Fruit fly (Drosophila melanogaster) whole organism, prepupa: Measurements from ENCODE around the gene CG10428.

Source experiments
- Blimp-1 ChIP-seq: fragments of 200-800 bp; sonication (Bioruptor generic); optimal IDR thresholded peaks from 3 replicates; lab custom pipeline; 2017; ENCODE audit warnings: missing biosample characterization, missing genetic modification characterization, mild to moderate bottlenecking, moderate library complexity, missing genetic modification reagents
- CG10631 ChIP-seq: fragments of 200-800 bp; sonication (Bioruptor generic); optimal IDR thresholded peaks from 2 replicates; lab custom pipeline; 2016; ENCODE audit warnings: missing biosample characterization, missing genetic modification characterization
- CG11902 ChIP-seq: fragments of 200-800 bp; sonication (Bioruptor generic); optimal IDR thresholded peaks from 3 replicates; lab custom pipeline; 2016; ENCODE audit warnings: missing biosample characterization, missing genetic modification characterization
- CG15336 ChIP-seq: fragments of 200-800 bp; sonication (Bioruptor generic); IDR thresholded peaks from 2 replicates; pipeline ENCODE4 v1.3.6; 2022; ENCODE audit warnings: missing biosample characterization, missing genetic modification characterization
- CG3032 ChIP-seq: fragments of 200-800 bp; optimal IDR thresholded peaks from 2 replicates; lab custom pipeline; 2019; ENCODE audit warnings: missing biosample characterization, mild to moderate bottlenecking, missing genetic modification characterization, moderate library complexity
- CG31627 ChIP-seq: fragments of 200-800 bp; sonication (Bioruptor generic); optimal IDR thresholded peaks from 3 replicates; lab custom pipeline; 2016; ENCODE audit warnings: missing biosample characterization, missing genetic modification characterization
- CG32006 ChIP-seq: fragments of 200-800 bp; sonication (Bioruptor generic); optimal IDR thresholded peaks from 3 replicates; lab custom pipeline; 2017; ENCODE audit warnings: missing biosample characterization, mild to moderate bottlenecking, missing genetic modification characterization
- CG34406 ChIP-seq: fragments of 200-800 bp; sonication (Bioruptor generic); optimal IDR thresholded peaks from 3 replicates; lab custom pipeline; 2016; ENCODE audit warnings: missing biosample characterization, missing genetic modification characterization
- CG3919 ChIP-seq: fragments of 200-800 bp; sonication (Bioruptor generic); optimal IDR thresholded peaks from 3 replicates; lab custom pipeline; 2016; ENCODE audit warnings: missing biosample characterization, missing genetic modification characterization
- CG6163 ChIP-seq: fragments of 200-800 bp; sonication (Bioruptor generic); IDR thresholded peaks from 3 replicates; pipeline ENCODE4 v1.3.6; 2022; ENCODE audit warnings: missing biosample characterization, missing genetic modification characterization
- CG6808 ChIP-seq: fragments of 200-800 bp; sonication (Bioruptor generic); optimal IDR thresholded peaks from 3 replicates; lab custom pipeline; 2017; ENCODE audit warnings: missing biosample characterization, missing genetic modification characterization, mild to moderate bottlenecking, moderate library complexity, missing genetic modification reagents
- CG6854 ChIP-seq: fragments of 200-800 bp; sonication (Bioruptor generic); optimal IDR thresholded peaks from 2 replicates; lab custom pipeline; 2017; ENCODE audit warnings: missing biosample characterization, mild to moderate bottlenecking, missing genetic modification characterization
- CG7368 ChIP-seq: fragments of 200-800 bp; sonication (Bioruptor generic); optimal IDR thresholded peaks from 3 replicates; lab custom pipeline; 2016; ENCODE audit warnings: missing biosample characterization, missing genetic modification characterization
- CG8632 ChIP-seq: fragments of 200-800 bp; sonication (Bioruptor generic); optimal IDR thresholded peaks from 3 replicates; lab custom pipeline; 2016; ENCODE audit warnings: missing biosample characterization, missing genetic modification characterization
- Eip75B ChIP-seq: fragments of 200-800 bp; sonication (Bioruptor generic); optimal IDR thresholded peaks from 3 replicates; lab custom pipeline; 2016; ENCODE audit warnings: missing biosample characterization, missing genetic modification characterization
- Eip78C ChIP-seq: fragments of 200-800 bp; sonication (Bioruptor generic); peaks from one replicate; lab custom pipeline; 2016; ENCODE audit warnings: missing biosample characterization, missing genetic modification characterization
- Ets21C ChIP-seq: fragments of 200-800 bp; sonication (Bioruptor generic); optimal IDR thresholded peaks from 3 replicates; lab custom pipeline; 2016; ENCODE audit warnings: missing biosample characterization, missing genetic modification characterization
- Ets96B ChIP-seq: fragments of 200-800 bp; optimal IDR thresholded peaks from 2 replicates; lab custom pipeline; 2019; ENCODE audit warnings: missing biosample characterization, mild to moderate bottlenecking, missing genetic modification characterization, moderate library complexity
- Hr38 ChIP-seq: sonication (Bioruptor generic); optimal IDR thresholded peaks from 2 replicates; lab custom pipeline; 2016; ENCODE audit warnings: missing biosample characterization, missing genetic modification characterization
- Hr39 ChIP-seq: fragments of 200-800 bp; sonication (Bioruptor generic); optimal IDR thresholded peaks from 2 replicates; lab custom pipeline; 2016; ENCODE audit warnings: missing biosample characterization, missing genetic modification characterization
- Hr4 ChIP-seq: fragments of 200-800 bp; sonication (Bioruptor generic); optimal IDR thresholded peaks from 3 replicates; lab custom pipeline; 2016; ENCODE audit warnings: missing biosample characterization, missing genetic modification characterization
- Met ChIP-seq: fragments of 200-800 bp; sonication (Bioruptor generic); optimal IDR thresholded peaks from 3 replicates; lab custom pipeline; 2016; ENCODE audit warnings: missing biosample characterization, missing genetic modification characterization
- OdsH ChIP-seq: fragments of 200-800 bp; sonication (Bioruptor generic); optimal IDR thresholded peaks from 3 replicates; lab custom pipeline; 2016; ENCODE audit warnings: missing biosample characterization, missing genetic modification characterization
- Smox ChIP-seq: fragments of 200-800 bp; sonication (Bioruptor generic); optimal IDR thresholded peaks from 3 replicates; lab custom pipeline; 2016; ENCODE audit warnings: missing biosample characterization, missing genetic modification characterization
- Sox102F ChIP-seq: fragments of 200-800 bp; sonication (Bioruptor generic); optimal IDR thresholded peaks from 2 replicates; lab custom pipeline; 2016; ENCODE audit warnings: missing biosample characterization, mild to moderate bottlenecking, missing genetic modification characterization
- Sox14 ChIP-seq: fragments of 200-800 bp; sonication (Bioruptor generic); optimal IDR thresholded peaks from 3 replicates; lab custom pipeline; 2016; ENCODE audit warnings: missing biosample characterization, missing genetic modification characterization
- Sox15 ChIP-seq: fragments of 200-800 bp; sonication (Bioruptor generic); optimal IDR thresholded peaks from 3 replicates; lab custom pipeline; 2016; ENCODE audit warnings: missing biosample characterization, missing genetic modification characterization
- dac ChIP-seq: fragments of 200-800 bp; sonication (Bioruptor generic); optimal IDR thresholded peaks from 2 replicates; lab custom pipeline; 2017; ENCODE audit warnings: missing biosample characterization, mild to moderate bottlenecking, missing genetic modification characterization
- eg ChIP-seq: fragments of 200-800 bp; sonication (Bioruptor generic); IDR thresholded peaks from 3 replicates; pipeline ENCODE4 v1.3.6; 2022; ENCODE audit warnings: missing biosample characterization, missing genetic modification characterization
- esn ChIP-seq: fragments of 200-800 bp; sonication (Bioruptor generic); optimal IDR thresholded peaks from 2 replicates; lab custom pipeline; 2016; ENCODE audit warnings: missing biosample characterization, mild to moderate bottlenecking, missing genetic modification characterization, moderate library complexity
- lz ChIP-seq: fragments of 200-800 bp; sonication (Bioruptor generic); optimal IDR thresholded peaks from 3 replicates; lab custom pipeline; 2016; ENCODE audit warnings: missing biosample characterization, missing genetic modification characterization
- net ChIP-seq: fragments of 200-800 bp; sonication (Bioruptor generic); optimal IDR thresholded peaks from 3 replicates; lab custom pipeline; 2016; ENCODE audit warnings: missing biosample characterization, missing genetic modification characterization
- pdm3 ChIP-seq: fragments of 200-800 bp; sonication (Bioruptor generic); optimal IDR thresholded peaks from 3 replicates; lab custom pipeline; 2016; ENCODE audit warnings: missing biosample characterization, missing genetic modification characterization
- salr ChIP-seq, 2 experiments: fragments of 200-800 bp; sonication (Bioruptor generic); optimal IDR thresholded peaks; 3 replicates each; lab custom pipeline; 2016 to 2018; ENCODE audit warnings: missing biosample characterization in 2 of 2, missing genetic modification characterization in 2 of 2, mild to moderate bottlenecking in 1 of 2
- spab ChIP-seq: fragments of 200-800 bp; sonication (Bioruptor generic); optimal IDR thresholded peaks from 2 replicates; lab custom pipeline; 2017; ENCODE audit warnings: missing biosample characterization, mild to moderate bottlenecking, missing genetic modification characterization, missing genetic modification reagents
- ss ChIP-seq, 2 experiments: fragments of 200-800 bp; sonication (Bioruptor generic); optimal IDR thresholded peaks; 2 replicates in 1 of 2; 3 replicates in 1 of 2; lab custom pipeline; 2017 to 2018; ENCODE audit warnings: mild to moderate bottlenecking in 2 of 2, missing biosample characterization in 2 of 2, missing genetic modification characterization in 2 of 2, moderate library complexity in 1 of 2
- svp ChIP-seq: fragments of 200-800 bp; sonication (Bioruptor generic); peaks from one replicate; lab custom pipeline; 2016; ENCODE audit warnings: missing biosample characterization, missing genetic modification characterization
- topi ChIP-seq: fragments of 200-800 bp; sonication (Bioruptor generic); optimal IDR thresholded peaks from 3 replicates; lab custom pipeline; 2016; ENCODE audit warnings: missing biosample characterization, missing genetic modification characterization

CG10428 gene

DNA sequence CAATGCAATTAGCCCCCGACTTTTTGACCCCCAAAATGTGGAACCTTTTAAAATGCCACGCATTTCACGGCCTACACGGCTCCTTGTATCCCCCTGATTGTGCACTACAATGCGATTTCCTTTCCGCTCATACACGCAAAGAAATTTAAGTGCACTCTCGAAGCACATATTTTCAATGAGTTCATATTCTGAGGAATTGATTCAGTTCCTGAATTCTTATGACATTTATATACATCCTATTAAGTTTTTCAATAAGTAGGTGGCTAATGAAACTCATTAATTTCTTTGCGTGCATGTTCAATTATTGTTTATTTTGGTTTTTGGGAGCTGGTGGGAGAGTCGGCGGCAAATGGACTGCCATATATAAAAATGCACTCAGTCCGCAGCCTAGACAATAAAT, 49.4 kb upstream of the CG10428 start (continued):
- TF ChIP-seq salr (GFP tag; optimal IDR thresholded peaks at IDR 0.05; lab: Kevin White, UChicago) = peak in 1 of 2 experiments; percentile 30
- TF ChIP-seq Blimp-1 (GFP tag; lab: Kevin White, UChicago) = no peak
- peak; percentile 4 for TF ChIP-seq Sox102F (GFP tag; lab: Kevin White, UChicago)
- TF ChIP-seq CG15336 (GFP tag; lab: Robert Waterston, UW) = peak; percentile 47; the same call in 1 of the 2 replicates
- TF ChIP-seq CG34406 (GFP tag; lab: Kevin White, UChicago) = no peak
- TF ChIP-seq pdm3 = peak; percentile 25
- TF ChIP-seq CG3032 (tag; lab: Kevin White, UChicago) = no peak
- peak; percentile 57 for TF ChIP-seq Hr4
- peak; percentile 5 for TF ChIP-seq Eip75B (GFP tag; lab: Kevin White, UChicago)
- TF ChIP-seq OdsH (GFP tag; lab: Kevin White, UChicago) = peak; percentile 25

dm6 chr2L:18899862-18900261, 48.8 kb upstream of the CG10428 start:
- TF ChIP-seq pdm3 (peak; percentile 22), spab (GFP tag; lab: Kevin White, UChicago) (no peak), Ets96B (tag; lab: Kevin White, UChicago) (peak; percentile 23), CG15336 (GFP tag; lab: Robert Waterston, UW) (peak; percentile 54), CG11902 (GFP tag; lab: Kevin White, UChicago) (no peak), eg (GFP tag; lab: Robert Waterston, UW) (0 out of 3 replicates have a peak, but pooled peaks have one; percentile 31), ss (GFP tag; optimal IDR thresholded peaks at IDR 0.05; lab: Kevin White, UChicago) (no peak), net (GFP tag; lab: Kevin White, UChicago) (no peak), CG6854 (GFP tag; lab: Kevin White, UChicago) (no peak), Sox15 (no peak), esn (GFP tag; lab: Kevin White, UChicago) (no peak), CG8632 (GFP tag; lab: Kevin White, UChicago) (no peak), topi (GFP tag; lab: Kevin White, UChicago) (no peak), Sox14 (peak; percentile 7), svp (peak; percentile 46), Eip75B (GFP tag; lab: Kevin White, UChicago) (no peak), CG10631 (GFP tag; lab: Kevin White, UChicago) (peak; percentile 16), lz (no peak), Blimp-1 (GFP tag; lab: Kevin White, UChicago) (no peak), CG7368 (GFP tag; lab: Kevin White, UChicago) (no peak), Eip78C (peak; percentile 61), CG6808 (no peak), CG32006 (GFP tag; lab: Kevin White, UChicago) (peak; percentile 34), CG3919 (GFP tag; lab: Kevin White, UChicago) (peak; percentile 28), Hr4 (peak; percentile 5), CG34406 (GFP tag; lab: Kevin White, UChicago) (no peak), CG6163 (no peak)

DNA sequence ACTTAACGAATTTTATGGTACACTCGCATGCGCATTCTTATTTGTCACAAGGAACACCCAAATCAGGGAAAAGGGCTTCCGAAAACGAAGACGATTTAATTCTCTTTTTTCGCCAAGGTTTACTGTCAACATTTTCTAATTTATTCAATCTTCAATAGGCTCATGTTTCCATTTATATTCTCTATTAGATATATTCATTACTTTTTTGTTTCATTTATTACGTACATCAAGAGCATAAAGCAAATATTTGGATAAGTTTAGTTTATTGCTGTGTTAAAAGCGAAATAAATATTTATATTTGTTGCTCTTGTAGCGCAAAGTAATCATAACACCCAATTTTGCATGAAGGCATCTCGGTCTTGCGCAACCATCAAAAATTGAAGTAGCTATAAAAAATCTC, 47.7 kb upstream of the CG10428 start:
- TF ChIP-seq dac (GFP tag; lab: Kevin White, UChicago) = no peak
- peak; percentile 53 for TF ChIP-seq Smox (GFP tag; lab: Kevin White, UChicago)
- TF ChIP-seq topi (GFP tag; lab: Kevin White, UChicago) = peak; percentile 43
- TF ChIP-seq svp = peak; percentile 26
- TF ChIP-seq CG31627 (GFP tag; lab: Kevin White, UChicago) = peak; percentile 41
- peak; percentile 36 for TF ChIP-seq Sox102F (GFP tag; lab: Kevin White, UChicago)
- TF ChIP-seq CG10631 (GFP tag; lab: Kevin White, UChicago) = no peak
- TF ChIP-seq esn (GFP tag; lab: Kevin White, UChicago) = peak; percentile 55
- peak; percentile 49 for TF ChIP-seq lz
- TF ChIP-seq Hr38 (GFP tag; lab: Kevin White, UChicago) = no peak
- peak; percentile 49 for TF ChIP-seq Met
- peak; percentile 45 for TF ChIP-seq Ets21C (GFP tag; lab: Kevin White, UChicago)
- TF ChIP-seq net (GFP tag; lab: Kevin White, UChicago) = no peak
- peak; percentile 43 for TF ChIP-seq Eip78C
- peak; percentile 27 for TF ChIP-seq Hr39 (GFP tag; lab: Kevin White, UChicago)
- TF ChIP-seq CG6808 = no peak
